Fruit fly (Drosophila melanogaster): ENCODE results near the gene Marcal1.
A peak's percentile ranks its signal among the peaks of the same experiment; 100 is the strongest.

Gene Marcal1

dm6 chr2L:4949453-4950045, 5.8 kb upstream of the Marcal1 start, which contains the start of gene jet (continued):
- TF ChIP-seq CG6791 (GFP tag; IDR thresholded peaks at IDR 0.05; ENCODE audit: partially characterized antibody) (peak; percentile 57; the same call in 2 of the 3 replicates), pros (GFP tag; optimal IDR thresholded peaks at IDR 0.05) (no peak), gsb (GFP tag; IDR thresholded peaks at IDR 0.05) (no peak), Chrac-16 (GFP tag; optimal IDR thresholded peaks at IDR 0.05) (no peak), CG4854 (GFP tag; optimal IDR thresholded peaks at IDR 0.05) (no peak), Nf-YC (tag; optimal IDR thresholded peaks at IDR 0.05) (peak; percentile 26), C15 (GFP tag; IDR thresholded peaks at IDR 0.05) (no peak), CG31365 (tag; optimal IDR thresholded peaks at IDR 0.05) (no peak), Elba2 (GFP tag; optimal IDR thresholded peaks at IDR 0.05) (no peak), Hmr (GFP tag; optimal IDR thresholded peaks at IDR 0.05) (no peak), vnd (GFP tag; IDR thresholded peaks at IDR 0.05; ENCODE audit: partially characterized antibody) (peak; percentile 43; the same call in 1 of the 3 replicates), CG34422 (GFP tag; IDR thresholded peaks at IDR 0.05) (peak; percentile 24; the same call in 1 of the 3 replicates), MBD-R2 (GFP tag; IDR thresholded peaks at IDR 0.05) (peak; percentile 97), unpg (GFP tag; optimal IDR thresholded peaks at IDR 0.05) (no peak), tx (GFP tag; optimal IDR thresholded peaks at IDR 0.05) (no peak), Opbp (GFP tag; IDR thresholded peaks at IDR 0.05; ENCODE audit: partially characterized antibody) (no peak; the same call in 2 of the 3 replicates), CG17385 (GFP tag; optimal IDR thresholded peaks at IDR 0.05) (no peak), Ada2b (GFP tag; IDR thresholded peaks at IDR 0.05) (no peak), corto (GFP tag; optimal IDR thresholded peaks at IDR 0.05) (no peak), CG12769 (tag; optimal IDR thresholded peaks at IDR 0.05) (no peak), gt (GFP tag; IDR thresholded peaks at IDR 0.05) (no peak), CG42726 (GFP tag; IDR thresholded peaks at IDR 0.05; ENCODE audit: partially characterized antibody) (peak; percentile 63), CG15479 (GFP tag; optimal IDR thresholded peaks at IDR 0.05) (no peak), BEAF-32 (GFP tag; optimal IDR thresholded peaks at IDR 0.05) (peak; percentile 24), CG43689 (GFP tag; IDR thresholded peaks at IDR 0.05) (no peak), lmd (GFP tag; IDR thresholded peaks at IDR 0.05) (0 out of 2 replicates have a peak, but pooled peaks have one; percentile 5), CG17568 (GFP tag; optimal IDR thresholded peaks at IDR 0.05) (no peak), Gsc (GFP tag; IDR thresholded peaks at IDR 0.05) (no peak), CG9437 (GFP tag; optimal IDR thresholded peaks at IDR 0.05) (peak; percentile 19), CG9797 (GFP tag; optimal IDR thresholded peaks at IDR 0.05) (no peak), tll (GFP tag; optimal IDR thresholded peaks at IDR 0.05) (no peak), h (optimal IDR thresholded peaks at IDR 0.05) (no peak), CG30403 (GFP tag; optimal IDR thresholded peaks at IDR 0.05) (no peak), fu2 (GFP tag; optimal IDR thresholded peaks at IDR 0.05) (no peak), CG15269 (tag; optimal IDR thresholded peaks at IDR 0.05) (no peak), CG4424 (GFP tag; optimal IDR thresholded peaks at IDR 0.05) (no peak), amos (GFP tag; IDR thresholded peaks at IDR 0.05; ENCODE audit: partially characterized antibody) (peak; percentile 82), chif (GFP tag; optimal IDR thresholded peaks at IDR 0.05) (no peak), CG33557 (GFP tag; optimal IDR thresholded peaks at IDR 0.05) (no peak), CG16779 (GFP tag; IDR thresholded peaks at IDR 0.05) (no peak), E2f2 (GFP tag; IDR thresholded peaks at IDR 0.05) (peak; percentile 59), esg (GFP tag; conservative IDR thresholded peaks at IDR 0.05) (no peak), MESR4 (GFP tag; optimal IDR thresholded peaks at IDR 0.05) (peak; percentile 65), CG8944 (GFP tag; optimal IDR thresholded peaks at IDR 0.05) (no peak), Atf6 (GFP tag; IDR thresholded peaks at IDR 0.05) (no peak), CG6272 (GFP tag; IDR thresholded peaks at IDR 0.05) (no peak), jing (GFP tag; optimal IDR thresholded peaks at IDR 0.05) (no peak), ERR (GFP tag; optimal IDR thresholded peaks at IDR 0.05) (no peak), nmo (GFP tag; optimal IDR thresholded peaks at IDR 0.05) (peak; percentile 9), run (tag; optimal IDR thresholded peaks at IDR 0.05) (no peak)

Measured in whole organism, embryonic.